Worm (Caenorhabditis elegans): Measurements from ENCODE around the gene srt-33.

DNA sequence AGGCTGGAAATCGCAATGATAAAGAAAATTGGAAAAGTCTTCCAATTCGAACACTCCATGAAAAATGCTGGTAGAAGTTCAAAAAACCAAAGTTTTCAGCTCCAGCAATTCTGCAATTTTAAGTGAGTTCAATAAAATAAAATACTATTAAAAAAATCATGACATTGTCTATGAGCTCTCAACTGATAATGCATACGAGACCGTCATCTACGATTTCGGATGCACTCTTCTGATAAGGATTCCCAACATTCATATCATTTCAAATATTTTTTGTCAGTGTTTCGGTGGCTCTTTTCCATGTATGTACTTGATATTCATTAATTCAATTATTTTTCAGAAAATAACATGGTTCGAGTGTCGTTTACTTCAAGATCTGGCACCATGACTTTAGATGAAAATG, 21.4 kb upstream of the srt-33 start, which contains the start of gene F14D7.6:
- TF ChIP-seq ceh-16 (tag; optimal IDR thresholded peaks at IDR 0.05) (no peak), ZK546.5 (tag; optimal IDR thresholded peaks at IDR 0.05) (no peak), unc-39 (tag; optimal IDR thresholded peaks at IDR 0.05) (no peak), ztf-11 (tag; optimal IDR thresholded peaks at IDR 0.05) (no peak), blmp-1 (tag; optimal IDR thresholded peaks at IDR 0.05; ENCODE audit: insufficient read depth) (no peak), R02D3.7 (tag; optimal IDR thresholded peaks at IDR 0.05) (no peak), nhr-237 (tag; optimal IDR thresholded peaks at IDR 0.05) (no peak), snpc-4 (tag; optimal IDR thresholded peaks at IDR 0.05) (no peak), nhr-12 (tag; optimal IDR thresholded peaks at IDR 0.05) (no peak), nhr-23 (tag; optimal IDR thresholded peaks at IDR 0.05) (no peak), lin-39 (tag; optimal IDR thresholded peaks at IDR 0.05) (no peak), zag-1 (tag; optimal IDR thresholded peaks at IDR 0.05) (no peak), dmd-4 (tag; optimal IDR thresholded peaks at IDR 0.05) (no peak)

Data from whole organism, L2 larva.